Fruit fly (Drosophila melanogaster) whole organism, prepupa: Measurements from ENCODE around the gene Sodh2.
A peak's percentile ranks its signal among the peaks of the same experiment; 100 is the strongest.

Experiments
- Blimp-1 ChIP-seq: fragments of 200-800 bp; sonication (Bioruptor generic); optimal IDR thresholded peaks from 3 replicates; lab custom pipeline; 2017; ENCODE audit warnings: missing biosample characterization, missing genetic modification characterization, mild to moderate bottlenecking, moderate library complexity, missing genetic modification reagents
- CG10631 ChIP-seq: fragments of 200-800 bp; sonication (Bioruptor generic); optimal IDR thresholded peaks from 2 replicates; lab custom pipeline; 2016; ENCODE audit warnings: missing biosample characterization, missing genetic modification characterization
- CG11294 ChIP-seq: fragments of 200-800 bp; sonication (Bioruptor generic); IDR thresholded peaks from 2 replicates; pipeline ENCODE4 v1.3.6; 2022; ENCODE audit warnings: missing biosample characterization, missing genetic modification characterization
- CG11902 ChIP-seq: fragments of 200-800 bp; sonication (Bioruptor generic); optimal IDR thresholded peaks from 3 replicates; lab custom pipeline; 2016; ENCODE audit warnings: missing biosample characterization, missing genetic modification characterization
- CG1621 ChIP-seq: fragments of 200-800 bp; sonication (Bioruptor generic); optimal IDR thresholded peaks from 3 replicates; lab custom pipeline; 2018; ENCODE audit warnings: missing biosample characterization, mild to moderate bottlenecking, missing genetic modification characterization
- CG16779 ChIP-seq: fragments of 200-800 bp; sonication (Bioruptor generic); optimal IDR thresholded peaks from 3 replicates; lab custom pipeline; 2017; ENCODE audit warnings: missing biosample characterization, mild to moderate bottlenecking, missing genetic modification characterization
- CG3032 ChIP-seq: fragments of 200-800 bp; optimal IDR thresholded peaks from 2 replicates; lab custom pipeline; 2019; ENCODE audit warnings: missing biosample characterization, mild to moderate bottlenecking, missing genetic modification characterization, moderate library complexity
- CG31627 ChIP-seq: fragments of 200-800 bp; sonication (Bioruptor generic); optimal IDR thresholded peaks from 3 replicates; lab custom pipeline; 2016; ENCODE audit warnings: missing biosample characterization, missing genetic modification characterization
- CG32006 ChIP-seq: fragments of 200-800 bp; sonication (Bioruptor generic); optimal IDR thresholded peaks from 3 replicates; lab custom pipeline; 2017; ENCODE audit warnings: missing biosample characterization, mild to moderate bottlenecking, missing genetic modification characterization
- CG34406 ChIP-seq: fragments of 200-800 bp; sonication (Bioruptor generic); optimal IDR thresholded peaks from 3 replicates; lab custom pipeline; 2016; ENCODE audit warnings: missing biosample characterization, missing genetic modification characterization
- CG3919 ChIP-seq: fragments of 200-800 bp; sonication (Bioruptor generic); optimal IDR thresholded peaks from 3 replicates; lab custom pipeline; 2016; ENCODE audit warnings: missing biosample characterization, missing genetic modification characterization
- CG4318 ChIP-seq: fragments of 200-800 bp; sonication (Bioruptor generic); optimal IDR thresholded peaks from 3 replicates; lab custom pipeline; 2017; ENCODE audit warnings: missing biosample characterization, mild to moderate bottlenecking, missing genetic modification characterization
- CG6163 ChIP-seq: fragments of 200-800 bp; sonication (Bioruptor generic); IDR thresholded peaks from 3 replicates; pipeline ENCODE4 v1.3.6; 2022; ENCODE audit warnings: missing biosample characterization, missing genetic modification characterization
- CG6276 ChIP-seq: fragments of 200-800 bp; sonication (Bioruptor generic); optimal IDR thresholded peaks from 2 replicates; lab custom pipeline; 2017; ENCODE audit warnings: missing biosample characterization, mild to moderate bottlenecking, missing genetic modification characterization
- CG6808 ChIP-seq: fragments of 200-800 bp; sonication (Bioruptor generic); optimal IDR thresholded peaks from 3 replicates; lab custom pipeline; 2017; ENCODE audit warnings: missing biosample characterization, missing genetic modification characterization, mild to moderate bottlenecking, moderate library complexity, missing genetic modification reagents
- CG6854 ChIP-seq: fragments of 200-800 bp; sonication (Bioruptor generic); optimal IDR thresholded peaks from 2 replicates; lab custom pipeline; 2017; ENCODE audit warnings: missing biosample characterization, mild to moderate bottlenecking, missing genetic modification characterization
- CG7368 ChIP-seq: fragments of 200-800 bp; sonication (Bioruptor generic); optimal IDR thresholded peaks from 3 replicates; lab custom pipeline; 2016; ENCODE audit warnings: missing biosample characterization, missing genetic modification characterization
- CG8119 ChIP-seq: fragments of 200-800 bp; sonication (Bioruptor generic); IDR thresholded peaks from 3 replicates; pipeline ENCODE4 v1.3.6; 2022; ENCODE audit warnings: missing biosample characterization, missing genetic modification characterization
- CG8632 ChIP-seq: fragments of 200-800 bp; sonication (Bioruptor generic); optimal IDR thresholded peaks from 3 replicates; lab custom pipeline; 2016; ENCODE audit warnings: missing biosample characterization, missing genetic modification characterization
- CG9139 ChIP-seq: fragments of 200-800 bp; sonication (Bioruptor generic); optimal IDR thresholded peaks from 3 replicates; lab custom pipeline; 2017; ENCODE audit warnings: missing biosample characterization, mild to moderate bottlenecking, missing genetic modification characterization
- Eip75B ChIP-seq: fragments of 200-800 bp; sonication (Bioruptor generic); optimal IDR thresholded peaks from 3 replicates; lab custom pipeline; 2016; ENCODE audit warnings: missing biosample characterization, missing genetic modification characterization
- Eip78C ChIP-seq: fragments of 200-800 bp; sonication (Bioruptor generic); peaks from one replicate; lab custom pipeline; 2016; ENCODE audit warnings: missing biosample characterization, missing genetic modification characterization
- Eip93F ChIP-seq: fragments of 200-800 bp; sonication (Bioruptor generic); optimal IDR thresholded peaks from 2 replicates; lab custom pipeline; 2016; ENCODE audit warnings: missing biosample characterization, mild to moderate bottlenecking, missing genetic modification characterization
- Ets96B ChIP-seq: fragments of 200-800 bp; optimal IDR thresholded peaks from 2 replicates; lab custom pipeline; 2019; ENCODE audit warnings: missing biosample characterization, mild to moderate bottlenecking, missing genetic modification characterization, moderate library complexity
- Gug ChIP-seq: fragments of 200-800 bp; sonication (Bioruptor generic); IDR thresholded peaks from 2 replicates; pipeline ENCODE4 v1.3.6; 2022; ENCODE audit warnings: missing biosample characterization, missing genetic modification characterization
- Hr38 ChIP-seq: sonication (Bioruptor generic); optimal IDR thresholded peaks from 2 replicates; lab custom pipeline; 2016; ENCODE audit warnings: missing biosample characterization, missing genetic modification characterization
- Hr39 ChIP-seq: fragments of 200-800 bp; sonication (Bioruptor generic); optimal IDR thresholded peaks from 2 replicates; lab custom pipeline; 2016; ENCODE audit warnings: missing biosample characterization, missing genetic modification characterization
- OdsH ChIP-seq: fragments of 200-800 bp; sonication (Bioruptor generic); optimal IDR thresholded peaks from 3 replicates; lab custom pipeline; 2016; ENCODE audit warnings: missing biosample characterization, missing genetic modification characterization
- Smox ChIP-seq: fragments of 200-800 bp; sonication (Bioruptor generic); optimal IDR thresholded peaks from 3 replicates; lab custom pipeline; 2016; ENCODE audit warnings: missing biosample characterization, missing genetic modification characterization
- Sox14 ChIP-seq: fragments of 200-800 bp; sonication (Bioruptor generic); optimal IDR thresholded peaks from 3 replicates; lab custom pipeline; 2016; ENCODE audit warnings: missing biosample characterization, missing genetic modification characterization
- Sox15 ChIP-seq: fragments of 200-800 bp; sonication (Bioruptor generic); optimal IDR thresholded peaks from 3 replicates; lab custom pipeline; 2016; ENCODE audit warnings: missing biosample characterization, missing genetic modification characterization
- achi ChIP-seq: fragments of 200-800 bp; sonication (Bioruptor generic); optimal IDR thresholded peaks from 3 replicates; lab custom pipeline; 2016; ENCODE audit warnings: missing biosample characterization, missing genetic modification characterization
- dac ChIP-seq: fragments of 200-800 bp; sonication (Bioruptor generic); optimal IDR thresholded peaks from 2 replicates; lab custom pipeline; 2017; ENCODE audit warnings: missing biosample characterization, mild to moderate bottlenecking, missing genetic modification characterization
- dsx ChIP-seq: fragments of 200-800 bp; optimal IDR thresholded peaks from 3 replicates; lab custom pipeline; 2019; ENCODE audit warnings: missing biosample characterization, mild to moderate bottlenecking, missing genetic modification characterization, moderate library complexity; ENCODE audit not compliant: poor library complexity, severe bottlenecking
- eg ChIP-seq: fragments of 200-800 bp; sonication (Bioruptor generic); IDR thresholded peaks from 3 replicates; pipeline ENCODE4 v1.3.6; 2022; ENCODE audit warnings: missing biosample characterization, missing genetic modification characterization
- fd59A ChIP-seq: fragments of 200-800 bp; sonication (Bioruptor generic); optimal IDR thresholded peaks from 2 replicates; lab custom pipeline; 2017; ENCODE audit warnings: missing biosample characterization, mild to moderate bottlenecking, missing genetic modification characterization, missing genetic modification reagents
- fd85E ChIP-seq: fragments of 200-800 bp; sonication (Bioruptor generic); optimal IDR thresholded peaks from 3 replicates; lab custom pipeline; 2016; ENCODE audit warnings: missing biosample characterization, missing genetic modification characterization
- lz ChIP-seq: fragments of 200-800 bp; sonication (Bioruptor generic); optimal IDR thresholded peaks from 3 replicates; lab custom pipeline; 2016; ENCODE audit warnings: missing biosample characterization, missing genetic modification characterization
- pdm3 ChIP-seq: fragments of 200-800 bp; sonication (Bioruptor generic); optimal IDR thresholded peaks from 3 replicates; lab custom pipeline; 2016; ENCODE audit warnings: missing biosample characterization, missing genetic modification characterization
- salr ChIP-seq, 2 experiments: fragments of 200-800 bp; sonication (Bioruptor generic); optimal IDR thresholded peaks; 3 replicates each; lab custom pipeline; 2016 to 2018; ENCODE audit warnings: missing biosample characterization in 2 of 2, missing genetic modification characterization in 2 of 2, mild to moderate bottlenecking in 1 of 2
- spab ChIP-seq: fragments of 200-800 bp; sonication (Bioruptor generic); optimal IDR thresholded peaks from 2 replicates; lab custom pipeline; 2017; ENCODE audit warnings: missing biosample characterization, mild to moderate bottlenecking, missing genetic modification characterization, missing genetic modification reagents
- ss ChIP-seq, 2 experiments: fragments of 200-800 bp; sonication (Bioruptor generic); optimal IDR thresholded peaks; 2 replicates in 1 of 2; 3 replicates in 1 of 2; lab custom pipeline; 2017 to 2018; ENCODE audit warnings: mild to moderate bottlenecking in 2 of 2, missing biosample characterization in 2 of 2, missing genetic modification characterization in 2 of 2, moderate library complexity in 1 of 2
- svp ChIP-seq: fragments of 200-800 bp; sonication (Bioruptor generic); peaks from one replicate; lab custom pipeline; 2016; ENCODE audit warnings: missing biosample characterization, missing genetic modification characterization
- topi ChIP-seq: fragments of 200-800 bp; sonication (Bioruptor generic); optimal IDR thresholded peaks from 3 replicates; lab custom pipeline; 2016; ENCODE audit warnings: missing biosample characterization, missing genetic modification characterization
- vri ChIP-seq: fragments of 200-800 bp; sonication (Bioruptor generic); optimal IDR thresholded peaks from 3 replicates; lab custom pipeline; 2016; ENCODE audit warnings: missing biosample characterization, mild to moderate bottlenecking, missing genetic modification characterization

Gene Sodh2

dm6 chr3R:10826796-10827524 lies 49.2 kb upstream of the Sodh2 start, which contains the start of gene Cad86C (continued):
- TF ChIP-seq CG4318 (no peak), CG31627 (GFP tag; lab: Kevin White, UChicago) (no peak), pdm3 (no peak), CG7368 (GFP tag; lab: Kevin White, UChicago) (no peak), CG6854 (GFP tag; lab: Kevin White, UChicago) (peak; percentile 67), CG11902 (no peak), fd59A (GFP tag; lab: Kevin White, UChicago) (no peak), OdsH (no peak), Eip75B (GFP tag; lab: Kevin White, UChicago) (no peak), Eip93F (GFP tag; lab: Kevin White, UChicago) (no peak), Blimp-1 (GFP tag; lab: Kevin White, UChicago) (no peak), Smox (GFP tag; lab: Kevin White, UChicago) (no peak), CG6276 (peak; percentile 66), Hr38 (GFP tag; lab: Kevin White, UChicago) (no peak), Hr39 (GFP tag; lab: Kevin White, UChicago) (no peak), CG3919 (peak; percentile 52), fd85E (GFP tag; lab: Kevin White, UChicago) (peak; percentile 64), CG11294 (GFP tag; lab: Robert Waterston, UW) (no peak)

- no peak for TF ChIP-seq CG34406 (GFP tag; lab: Kevin White, UChicago)
- TF ChIP-seq dsx (GFP tag; lab: Kevin White, UChicago) = no peak
- TF ChIP-seq OdsH = no peak
- TF ChIP-seq topi (GFP tag; lab: Kevin White, UChicago) = no peak
- no peak for TF ChIP-seq lz (GFP tag; lab: Kevin White, UChicago)
- TF ChIP-seq salr (GFP tag; optimal IDR thresholded peaks at IDR 0.05; lab: Kevin White, UChicago) = no peak
- TF ChIP-seq ss (GFP tag; optimal IDR thresholded peaks at IDR 0.05; lab: Kevin White, UChicago) = peak in 1 of 2 experiments; percentile 70
- no peak for TF ChIP-seq Sox15 (GFP tag; lab: Kevin White, UChicago)
- no peak for TF ChIP-seq CG6276
- no peak for TF ChIP-seq CG8632 (GFP tag; lab: Kevin White, UChicago)
- TF ChIP-seq CG16779 = no peak
- no peak for TF ChIP-seq Gug (GFP tag; lab: Robert Waterston, UW)
- TF ChIP-seq svp = peak; percentile 56
- no peak for TF ChIP-seq vri (GFP tag; lab: Kevin White, UChicago)
- TF ChIP-seq CG6854 (GFP tag; lab: Kevin White, UChicago) = peak; percentile 57
- no peak for TF ChIP-seq Blimp-1 (GFP tag; lab: Kevin White, UChicago)
- TF ChIP-seq spab (GFP tag; lab: Kevin White, UChicago) = no peak
- TF ChIP-seq Hr38 (GFP tag; lab: Kevin White, UChicago) = no peak
- no peak for TF ChIP-seq CG11902
- peak; percentile 24 for TF ChIP-seq Eip78C (GFP tag; lab: Kevin White, UChicago)
- no peak for TF ChIP-seq eg (GFP tag; lab: Robert Waterston, UW)
- no peak for TF ChIP-seq Hr39 (GFP tag; lab: Kevin White, UChicago)
- TF ChIP-seq CG3032 (tag; lab: Kevin White, UChicago) = no peak
These were observed 47.5 kb upstream of the Sodh2 start for dm6 chr3R:10828688-10829087.

DNA sequence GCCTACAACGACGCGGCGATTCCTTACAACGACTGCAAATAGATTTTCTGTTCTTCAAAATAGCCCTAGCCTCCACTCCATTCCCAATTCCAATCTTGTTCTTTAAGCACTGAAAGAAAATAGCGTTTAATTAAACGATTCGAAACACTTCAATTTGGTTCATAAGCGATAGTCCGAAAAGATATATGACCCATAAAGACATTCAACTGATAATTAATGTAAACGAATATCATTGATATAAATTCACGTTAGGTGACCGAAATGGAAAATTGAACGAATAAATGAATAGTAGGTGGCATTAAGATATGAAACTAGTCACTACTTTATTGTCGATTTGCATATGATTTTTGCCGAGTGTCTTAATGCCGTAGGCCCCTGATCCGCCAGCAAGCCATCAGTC lies 46.4 kb upstream of the Sodh2 start:
- TF ChIP-seq Eip75B (GFP tag; lab: Kevin White, UChicago) (peak; percentile 56), salr (GFP tag; optimal IDR thresholded peaks at IDR 0.05; lab: Kevin White, UChicago) (peak; percentile 24 to 43), CG1621 (tag; lab: Kevin White, UChicago) (peak; percentile 51), pdm3 (peak; percentile 34), CG3032 (tag; lab: Kevin White, UChicago) (peak; percentile 80), CG6808 (GFP tag; lab: Kevin White, UChicago) (peak; percentile 81), CG4318 (no peak), Hr38 (GFP tag; lab: Kevin White, UChicago) (no peak), CG9139 (peak; percentile 8), spab (GFP tag; lab: Kevin White, UChicago) (peak; percentile 57), topi (GFP tag; lab: Kevin White, UChicago) (no peak), CG6163 (GFP tag; lab: Robert Waterston, UW) (0 out of 3 replicates have a peak, but pooled peaks have one; percentile 35), CG10631 (GFP tag; lab: Kevin White, UChicago) (peak; percentile 58), achi (GFP tag; lab: Kevin White, UChicago) (peak; percentile 31), Eip78C (GFP tag; lab: Kevin White, UChicago) (peak; percentile 88), dac (GFP tag; lab: Kevin White, UChicago) (no peak), CG8119 (GFP tag; lab: Robert Waterston, UW) (0 out of 3 replicates have a peak, but pooled peaks have one; percentile 15), Ets96B (tag; lab: Kevin White, UChicago) (peak; percentile 74), CG3919 (peak; percentile 30), Sox14 (GFP tag; lab: Kevin White, UChicago) (peak; percentile 48), CG32006 (peak; percentile 47), OdsH (peak; percentile 24), fd59A (GFP tag; lab: Kevin White, UChicago) (peak; percentile 66), CG11294 (GFP tag; lab: Robert Waterston, UW) (no peak)
